Worm (Caenorhabditis elegans) whole organism, mixed stage, embryonic: ENCODE measurements around the gene slc-25A18.2.

Source experiments
- M03D4.4 ChIP-seq: sonication (generic microtip); optimal IDR thresholded peaks from 2 replicates; lab custom pipeline; 2017; ENCODE audit warnings: mild to moderate bottlenecking, missing genetic modification characterization, missing compliant biosample characterization
- blmp-1 ChIP-seq: fragments of 150-350 bp; optimal IDR thresholded peaks from 2 replicates; lab custom pipeline; 2014; ENCODE audit warnings: missing biosample characterization, missing genetic modification characterization
- ceh-39 ChIP-seq: fragments of 150-350 bp; optimal IDR thresholded peaks from 2 replicates; lab custom pipeline; 2014; ENCODE audit warnings: missing biosample characterization, missing genetic modification characterization
- ceh-43 ChIP-seq: fragments of 200-800 bp; sonication (Bioruptor generic); optimal IDR thresholded peaks from 2 replicates; lab custom pipeline; 2018; ENCODE audit warnings: mild to moderate bottlenecking, missing genetic modification characterization, moderate library complexity, missing compliant biosample characterization
- ceh-83 ChIP-seq: fragments of 200-800 bp; sonication (Bioruptor generic); optimal IDR thresholded peaks from 2 replicates; lab custom pipeline; 2018; ENCODE audit warnings: mild to moderate bottlenecking, missing genetic modification characterization, missing compliant biosample characterization
- ces-1 ChIP-seq: fragments of 150-350 bp; optimal IDR thresholded peaks from 2 replicates; lab custom pipeline; 2014; ENCODE audit warnings: missing biosample characterization, missing genetic modification reagents, missing genetic modification characterization
- cnd-1 ChIP-seq: fragments of 200-800 bp; sonication (Bioruptor generic); optimal IDR thresholded peaks from 2 replicates; lab custom pipeline; 2018; ENCODE audit warnings: mild to moderate bottlenecking, missing genetic modification characterization, missing compliant biosample characterization
- drap-1 ChIP-seq: fragments of 200-800 bp; sonication (Bioruptor generic); optimal IDR thresholded peaks from 3 replicates; lab custom pipeline; 2018; ENCODE audit warnings: mild to moderate bottlenecking, missing genetic modification characterization, missing compliant biosample characterization
- elt-1 ChIP-seq: sonication (generic microtip); optimal IDR thresholded peaks from 2 replicates; lab custom pipeline; 2017; ENCODE audit warnings: missing genetic modification characterization, mild to moderate bottlenecking, missing compliant biosample characterization, antibody characterized with exemption, moderate library complexity, borderline replicate concordance; ENCODE audit not compliant: insufficient read depth
- flh-1 ChIP-seq: fragments of 200-800 bp; sonication (Bioruptor generic); optimal IDR thresholded peaks from 2 replicates; lab custom pipeline; 2018; ENCODE audit warnings: mild to moderate bottlenecking, missing genetic modification characterization, moderate library complexity, missing compliant biosample characterization
- ham-2 ChIP-seq: fragments of 200-800 bp; sonication (Bioruptor generic); optimal IDR thresholded peaks from 2 replicates; lab custom pipeline; 2018; ENCODE audit warnings: mild to moderate bottlenecking, missing genetic modification characterization, missing compliant biosample characterization
- hlh-1 ChIP-seq: fragments of 150-350 bp; optimal IDR thresholded peaks from 2 replicates; lab custom pipeline; 2014; ENCODE audit warnings: missing biosample characterization, missing genetic modification reagents, missing genetic modification characterization
- lin-13 ChIP-seq: fragments of 150-350 bp; optimal IDR thresholded peaks from 2 replicates; lab custom pipeline; 2014; ENCODE audit warnings: missing biosample characterization, missing genetic modification characterization
- lin-32 ChIP-seq: fragments of 200-800 bp; sonication (Bioruptor generic); optimal IDR thresholded peaks from 2 replicates; lab custom pipeline; 2018; ENCODE audit warnings: mild to moderate bottlenecking, missing genetic modification characterization, missing compliant biosample characterization
- mab-5 ChIP-seq: fragments of 150-350 bp; optimal IDR thresholded peaks from 2 replicates; lab custom pipeline; 2014; ENCODE audit warnings: missing biosample characterization, missing genetic modification characterization
- mep-1 ChIP-seq: fragments of 150-350 bp; optimal IDR thresholded peaks from 2 replicates; lab custom pipeline; 2017; ENCODE audit warnings: missing biosample characterization, missing genetic modification reagents, missing genetic modification characterization, inconsistent platforms
- mls-2 ChIP-seq: sonication (generic microtip); optimal IDR thresholded peaks from 2 replicates; lab custom pipeline; 2016; ENCODE audit warnings: mild to moderate bottlenecking, missing genetic modification characterization, moderate library complexity, missing compliant biosample characterization
- nhr-28 ChIP-seq: fragments of 150-350 bp; optimal IDR thresholded peaks from 2 replicates; lab custom pipeline; 2014; ENCODE audit warnings: missing biosample characterization, missing genetic modification characterization
- snpc-4 ChIP-seq: fragments of 150-350 bp; optimal IDR thresholded peaks from 2 replicates; lab custom pipeline; 2014; ENCODE audit warnings: missing biosample characterization, missing genetic modification characterization
- tbx-8 ChIP-seq: fragments of 200-800 bp; sonication (Bioruptor generic); optimal IDR thresholded peaks from 2 replicates; lab custom pipeline; 2018; ENCODE audit warnings: mild to moderate bottlenecking, missing genetic modification characterization, moderate library complexity, missing compliant biosample characterization
- unc-120 ChIP-seq: sonication (generic microtip); optimal IDR thresholded peaks from 2 replicates; lab custom pipeline; 2017; ENCODE audit warnings: missing genetic modification characterization, missing compliant biosample characterization; ENCODE audit not compliant: poor library complexity, severe bottlenecking
- unc-39 ChIP-seq: fragments of 150-350 bp; optimal IDR thresholded peaks from 2 replicates; lab custom pipeline; 2014; ENCODE audit warnings: missing biosample characterization, missing genetic modification characterization
- unc-62 ChIP-seq: fragments of 150-350 bp; optimal IDR thresholded peaks from 2 replicates; lab custom pipeline; 2014; ENCODE audit warnings: missing biosample characterization, missing genetic modification reagents, missing genetic modification characterization
- zip-8 ChIP-seq: fragments of 150-350 bp; optimal IDR thresholded peaks from 2 replicates; lab custom pipeline; 2014; ENCODE audit warnings: missing biosample characterization, missing genetic modification characterization
- ztf-11 ChIP-seq: fragments of 150-350 bp; optimal IDR thresholded peaks from 2 replicates; lab custom pipeline; 2014; ENCODE audit warnings: missing biosample characterization, missing genetic modification characterization

The slc-25A18.2 gene

ce11 chrIV:7474826-7475225 is at the start of gene slc-25A18.2:
Gene slc-25A18.2 (plus strand): TSS chrIV:7475041.
- TF ChIP-seq unc-120 (tag; lab: Kevin White, UChicago) (no peak), ceh-83 (no peak), M03D4.4 (tag; lab: Kevin White, UChicago) (no peak), mls-2 (tag; lab: Kevin White, UChicago) (no peak), blmp-1 (tag; lab: Kevin White, UChicago) (no peak), ceh-43 (GFP tag; lab: Kevin White, UChicago) (no peak), ceh-39 (tag; lab: Kevin White, UChicago) (no peak), lin-32 (GFP tag; lab: Kevin White, UChicago) (no peak), nhr-28 (no peak), unc-39 (tag; lab: Kevin White, UChicago) (no peak), snpc-4 (tag; lab: Kevin White, UChicago) (no peak), tbx-8 (GFP tag; lab: Kevin White, UChicago) (no peak), lin-13 (no peak), drap-1 (GFP tag; lab: Kevin White, UChicago) (no peak), unc-62 (GFP tag; lab: Kevin White, UChicago) (no peak), mep-1 (tag; lab: Kevin White, UChicago) (no peak), zip-8 (tag; lab: Kevin White, UChicago) (no peak)

- no peak for TF ChIP-seq blmp-1 (tag; lab: Kevin White, UChicago)
- TF ChIP-seq hlh-1 (tag; lab: Kevin White, UChicago) = peak; percentile 99
- peak; percentile 83 for TF ChIP-seq unc-62 (GFP tag; lab: Kevin White, UChicago)
- peak; percentile 92 for TF ChIP-seq unc-120 (tag; lab: Kevin White, UChicago)
These were observed 48.8 kb upstream of the slc-25A18.2 start for ce11 chrIV:7426055-7426454.

- no peak for TF ChIP-seq ceh-83
- TF ChIP-seq M03D4.4 (tag; lab: Kevin White, UChicago) = no peak
- TF ChIP-seq lin-32 (GFP tag; lab: Kevin White, UChicago) = no peak
- no peak for TF ChIP-seq lin-13
- no peak for TF ChIP-seq elt-1
- TF ChIP-seq cnd-1 = no peak
- TF ChIP-seq, all 35 proteins: peak for 0
These were observed 46.5 kb upstream of the slc-25A18.2 start for ce11 chrIV:7428347-7428746.

ce11 chrIV:7428998-7429397 is 45.8 kb upstream of the slc-25A18.2 start:
- peak; percentile 61 for TF ChIP-seq unc-62 (GFP tag; lab: Kevin White, UChicago)
- no peak for TF ChIP-seq M03D4.4 (tag; lab: Kevin White, UChicago)
- TF ChIP-seq unc-120 (tag; lab: Kevin White, UChicago) = peak; percentile 57
- TF ChIP-seq hlh-1 (tag; lab: Kevin White, UChicago) = peak; percentile 86

ce11 chrIV:7433858-7434257 is 41.0 kb upstream of the slc-25A18.2 start, which contains the start of gene B0496.11:
Gene B0496.11 (minus strand): TSS chrIV:7433958.
- TF ChIP-seq lin-32 (GFP tag; lab: Kevin White, UChicago) (no peak), ham-2 (GFP tag; lab: Kevin White, UChicago) (no peak), ces-1 (no peak), lin-13 (no peak), flh-1 (GFP tag; lab: Kevin White, UChicago) (no peak)

- no peak for TF ChIP-seq hlh-1 (tag; lab: Kevin White, UChicago)
- TF ChIP-seq ztf-11 (tag; lab: Kevin White, UChicago) = no peak
- TF ChIP-seq unc-62 (GFP tag; lab: Kevin White, UChicago) = no peak
- TF ChIP-seq mls-2 (tag; lab: Kevin White, UChicago) = no peak
- TF ChIP-seq M03D4.4 (tag; lab: Kevin White, UChicago) = no peak
These were observed 35.5 kb upstream of the slc-25A18.2 start for ce11 chrIV:7439377-7439776.

ce11 chrIV:7440238-7440637 is 34.6 kb upstream of the slc-25A18.2 start:
- TF ChIP-seq mab-5 (tag; lab: Kevin White, UChicago) = no peak
